Fruit fly (Drosophila melanogaster) whole organism, prepupa: ENCODE data around the gene Nepl5.
A peak's percentile ranks its signal among the peaks of the same experiment; 100 is the strongest.

ENCODE experiments used
- CG11762 ChIP-seq: fragments of 200-800 bp; sonication (Bioruptor generic); optimal IDR thresholded peaks from 3 replicates; lab custom pipeline; 2016; ENCODE audit warnings: missing biosample characterization, missing genetic modification characterization; ENCODE audit not compliant: insufficient read depth
- CG11902 ChIP-seq: fragments of 200-800 bp; sonication (Bioruptor generic); optimal IDR thresholded peaks from 3 replicates; lab custom pipeline; 2016; ENCODE audit warnings: missing biosample characterization, missing genetic modification characterization
- CG1621 ChIP-seq: fragments of 200-800 bp; sonication (Bioruptor generic); optimal IDR thresholded peaks from 3 replicates; lab custom pipeline; 2018; ENCODE audit warnings: missing biosample characterization, mild to moderate bottlenecking, missing genetic modification characterization
- Eip75B ChIP-seq: fragments of 200-800 bp; sonication (Bioruptor generic); optimal IDR thresholded peaks from 3 replicates; lab custom pipeline; 2016; ENCODE audit warnings: missing biosample characterization, missing genetic modification characterization
- Eip78C ChIP-seq: fragments of 200-800 bp; sonication (Bioruptor generic); peaks from one replicate; lab custom pipeline; 2016; ENCODE audit warnings: missing biosample characterization, missing genetic modification characterization
- Ets21C ChIP-seq: fragments of 200-800 bp; sonication (Bioruptor generic); optimal IDR thresholded peaks from 3 replicates; lab custom pipeline; 2016; ENCODE audit warnings: missing biosample characterization, missing genetic modification characterization
- cyc ChIP-seq: fragments of 200-800 bp; sonication (Bioruptor generic); optimal IDR thresholded peaks from 3 replicates; lab custom pipeline; 2016; ENCODE audit warnings: missing biosample characterization, missing genetic modification characterization
- fd59A ChIP-seq: fragments of 200-800 bp; sonication (Bioruptor generic); optimal IDR thresholded peaks from 2 replicates; lab custom pipeline; 2017; ENCODE audit warnings: missing biosample characterization, mild to moderate bottlenecking, missing genetic modification characterization, missing genetic modification reagents

DNA sequence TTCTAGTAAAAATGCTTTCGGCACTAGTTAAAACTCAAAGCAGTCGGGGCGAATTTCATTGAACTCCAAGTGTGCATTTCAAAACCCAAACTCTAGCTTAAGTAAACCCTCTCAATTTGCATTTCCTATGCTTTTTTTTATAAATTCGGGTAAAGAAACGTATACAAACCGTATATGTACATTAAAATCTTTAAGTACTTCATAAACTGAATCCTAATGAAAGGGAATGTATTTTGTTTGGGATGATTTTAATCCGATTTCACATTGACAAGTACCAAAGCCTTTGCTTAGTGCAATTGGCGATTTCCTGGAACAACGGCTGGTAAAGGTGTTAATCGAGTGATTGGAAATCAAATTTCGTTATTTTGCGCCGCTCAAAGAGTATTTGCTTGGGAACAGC, 39.8 kb upstream of the Nepl5 start:
- no peak for TF ChIP-seq Eip75B (GFP tag; lab: Kevin White, UChicago)
- TF ChIP-seq CG11902 (GFP tag; lab: Kevin White, UChicago), result no peak
- no peak for TF ChIP-seq CG1621
- TF ChIP-seq CG11762 (GFP tag; lab: Kevin White, UChicago), result no peak
- TF ChIP-seq Eip78C (GFP tag; lab: Kevin White, UChicago), result peak; percentile 29
- TF ChIP-seq fd59A (GFP tag; lab: Kevin White, UChicago), result no peak
- TF ChIP-seq Ets21C, result no peak
- no peak for TF ChIP-seq cyc (GFP tag; lab: Kevin White, UChicago)
